Fruit fly (Drosophila melanogaster) whole organism: ENCODE data around the gene Muc68D.

ENCODE experiments used
- CG8478 ChIP-seq: fragments of >200 bp; optimal IDR thresholded peaks from 2 replicates; lab custom pipeline; 2018; ENCODE audit warnings: inconsistent platforms
- Dll ChIP-seq: fragments of >200 bp; optimal IDR thresholded peaks from 2 replicates; lab custom pipeline; 2017
- psq ChIP-seq: fragments of >200 bp; optimal IDR thresholded peaks from 2 replicates; lab custom pipeline; 2017

dm6 chr3L:11800761-11801160, 28.8 kb upstream of the Muc68D start, which contains the start of gene Gcat:
- TF ChIP-seq psq (lab: Kevin White, UChicago) (no peak), CG8478 (lab: Kevin White, UChicago) (no peak), Dll (lab: Kevin White, UChicago) (no peak)
